Worm (Caenorhabditis elegans): ENCODE results near the gene pqn-31.

ce11 chrV:9137618-9138017, 28.2 kb downstream of the pqn-31 start, which contains the start of gene pitr-2:
- TF ChIP-seq lin-39 (tag; optimal IDR thresholded peaks at IDR 0.05) (no peak), ama-1 (optimal IDR thresholded peaks at IDR 0.05) (no peak), ceh-88 (GFP tag; IDR thresholded peaks at IDR 0.05) (no peak), pqm-1 (tag; optimal IDR thresholded peaks at IDR 0.05) (no peak), sox-4 (tag; optimal IDR thresholded peaks at IDR 0.05) (no peak), pax-3 (tag; optimal IDR thresholded peaks at IDR 0.05) (no peak)
